Fruit fly (Drosophila melanogaster) whole organism, wandering third instar larva: ENCODE measurements around the gene CG14561.

Experiments used
- Myc ChIP-seq: fragments of >200 bp; optimal IDR thresholded peaks from 2 replicates; lab custom pipeline; 2017
- dl ChIP-seq, 2 experiments: fragments of 175-275, 200-275 bp in 1 of 2; fragments of 200-275 bp in 1 of 2; sonication (Bioruptor generic); optimal IDR thresholded peaks; lab custom pipeline; 2018; ENCODE audit warnings: mild to moderate bottlenecking in 2 of 2, missing biosample characterization in 2 of 2, missing genetic modification characterization in 2 of 2, moderate library complexity in 2 of 2; ENCODE audit not compliant: partially characterized antibody in 2 of 2, insufficient read depth in 1 of 2
- rgr ChIP-seq: fragments of 200-800 bp; sonication (Bioruptor generic); optimal IDR thresholded peaks from 3 replicates; lab custom pipeline; 2016; ENCODE audit warnings: missing biosample characterization, mild to moderate bottlenecking, missing genetic modification characterization

dm6 chr3L:22028225-22028624, 37.5 kb upstream of the CG14561 start, which contains the start of gene CG7140:
- TF ChIP-seq Myc (lab: Kevin White, UChicago): no peak
- TF ChIP-seq dl (GFP tag; optimal IDR thresholded peaks at IDR 0.05; lab: Kevin White, UChicago; ENCODE audit: insufficient read depth in 1 of 2, partially characterized antibody in 2 of 2): no peak
- no peak for TF ChIP-seq rgr (GFP tag; lab: Kevin White, UChicago)
